Worm (Caenorhabditis elegans): ENCODE results near the gene fbxb-114.

- TF ChIP-seq unc-62 (GFP tag; optimal IDR thresholded peaks at IDR 0.05), result no peak
- no peak for TF ChIP-seq cebp-2 (GFP tag; IDR thresholded peaks at IDR 0.05)
These were observed 3.7 kb downstream of the fbxb-114 start for ce11 chrX:16925343-16925742.

Data from whole organism, young adult.